Fruit fly (Drosophila melanogaster) whole organism, prepupa: ENCODE results near the gene Coq5.

Experiments
- CG6163 ChIP-seq: fragments of 200-800 bp; sonication (Bioruptor generic); IDR thresholded peaks from 3 replicates; pipeline ENCODE4 v1.3.6; 2022; ENCODE audit warnings: missing biosample characterization, missing genetic modification characterization
- Eip75B ChIP-seq: fragments of 200-800 bp; sonication (Bioruptor generic); optimal IDR thresholded peaks from 3 replicates; lab custom pipeline; 2016; ENCODE audit warnings: missing biosample characterization, missing genetic modification characterization
- Ets21C ChIP-seq: fragments of 200-800 bp; sonication (Bioruptor generic); optimal IDR thresholded peaks from 3 replicates; lab custom pipeline; 2016; ENCODE audit warnings: missing biosample characterization, missing genetic modification characterization
- Ets96B ChIP-seq: fragments of 200-800 bp; optimal IDR thresholded peaks from 2 replicates; lab custom pipeline; 2019; ENCODE audit warnings: missing biosample characterization, mild to moderate bottlenecking, missing genetic modification characterization, moderate library complexity
- Gug ChIP-seq: fragments of 200-800 bp; sonication (Bioruptor generic); IDR thresholded peaks from 2 replicates; pipeline ENCODE4 v1.3.6; 2022; ENCODE audit warnings: missing biosample characterization, missing genetic modification characterization
- Hr39 ChIP-seq: fragments of 200-800 bp; sonication (Bioruptor generic); optimal IDR thresholded peaks from 2 replicates; lab custom pipeline; 2016; ENCODE audit warnings: missing biosample characterization, missing genetic modification characterization
- Sox102F ChIP-seq: fragments of 200-800 bp; sonication (Bioruptor generic); optimal IDR thresholded peaks from 2 replicates; lab custom pipeline; 2016; ENCODE audit warnings: missing biosample characterization, mild to moderate bottlenecking, missing genetic modification characterization
- Sox14 ChIP-seq: fragments of 200-800 bp; sonication (Bioruptor generic); optimal IDR thresholded peaks from 3 replicates; lab custom pipeline; 2016; ENCODE audit warnings: missing biosample characterization, missing genetic modification characterization
- achi ChIP-seq: fragments of 200-800 bp; sonication (Bioruptor generic); optimal IDR thresholded peaks from 3 replicates; lab custom pipeline; 2016; ENCODE audit warnings: missing biosample characterization, missing genetic modification characterization
- cyc ChIP-seq: fragments of 200-800 bp; sonication (Bioruptor generic); optimal IDR thresholded peaks from 3 replicates; lab custom pipeline; 2016; ENCODE audit warnings: missing biosample characterization, missing genetic modification characterization
- pdm3 ChIP-seq: fragments of 200-800 bp; sonication (Bioruptor generic); optimal IDR thresholded peaks from 3 replicates; lab custom pipeline; 2016; ENCODE audit warnings: missing biosample characterization, missing genetic modification characterization

DNA sequence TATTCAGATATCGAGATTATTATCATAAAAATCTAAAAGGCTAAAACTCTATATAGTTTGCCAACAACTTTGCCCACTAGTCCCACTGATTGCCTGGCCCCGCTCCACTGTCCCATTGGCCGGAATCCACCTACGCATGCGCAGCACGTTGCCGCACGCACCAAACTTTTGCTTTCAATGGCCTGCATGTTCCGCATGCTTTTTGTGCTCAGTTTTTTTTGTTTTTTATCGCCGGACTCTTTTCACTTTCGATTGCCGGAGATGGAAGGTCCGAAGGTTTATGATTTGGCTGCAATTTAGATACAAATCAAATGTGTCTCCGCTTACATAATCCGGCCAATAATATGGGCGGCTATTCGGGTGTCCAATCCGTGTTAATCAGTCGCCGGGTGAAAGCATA is 2.1 kb downstream of the Coq5 start:
- no peak for TF ChIP-seq cyc
- TF ChIP-seq Gug: no peak
- no peak for TF ChIP-seq CG6163
- no peak for TF ChIP-seq Hr39 (GFP tag; lab: Kevin White, UChicago)
- TF ChIP-seq pdm3 (GFP tag; lab: Kevin White, UChicago): no peak
- no peak for TF ChIP-seq Sox14
- no peak for TF ChIP-seq Ets96B
- TF ChIP-seq achi: no peak
- TF ChIP-seq Ets21C (GFP tag; lab: Kevin White, UChicago): no peak
- no peak for TF ChIP-seq Eip75B (GFP tag; lab: Kevin White, UChicago)
- TF ChIP-seq Sox102F (GFP tag; lab: Kevin White, UChicago): no peak
